Fruit fly (Drosophila melanogaster) whole organism, adult: ENCODE data around the gene comm2.

Source experiments
- CG14711 ChIP-seq: fragments of 200-800 bp; sonication (Bioruptor generic); optimal IDR thresholded peaks from 2 replicates; lab custom pipeline; 2018; ENCODE audit warnings: missing biosample characterization, mild to moderate bottlenecking, missing genetic modification characterization, moderate library complexity
- CG1620 ChIP-seq: fragments of 200-800 bp; sonication (Bioruptor generic); optimal IDR thresholded peaks from 2 replicates; lab custom pipeline; 2016; ENCODE audit warnings: missing biosample characterization, missing genetic modification characterization
- CG33017 ChIP-seq: fragments of 200-800 bp; sonication (Bioruptor generic); optimal IDR thresholded peaks from 2 replicates; lab custom pipeline; 2018; ENCODE audit warnings: missing biosample characterization, mild to moderate bottlenecking, missing genetic modification characterization, moderate library complexity
- CG7045 ChIP-seq: fragments of 200-800 bp; sonication (Bioruptor generic); optimal IDR thresholded peaks from 2 replicates; lab custom pipeline; 2017; ENCODE audit warnings: missing biosample characterization, mild to moderate bottlenecking, missing genetic modification characterization
- CG7101 ChIP-seq: fragments of 200-800 bp; sonication (Bioruptor generic); optimal IDR thresholded peaks from 2 replicates; lab custom pipeline; 2018; ENCODE audit warnings: missing biosample characterization, mild to moderate bottlenecking, missing genetic modification characterization, moderate library complexity
- Clk ChIP-seq: fragments of 200-800 bp; sonication (Bioruptor generic); optimal IDR thresholded peaks from 2 replicates; lab custom pipeline; 2017; ENCODE audit warnings: missing biosample characterization, missing genetic modification characterization
- Crg-1 ChIP-seq: fragments of 200-800 bp; sonication (Bioruptor generic); optimal IDR thresholded peaks from 2 replicates; lab custom pipeline; 2016; ENCODE audit warnings: missing biosample characterization, missing genetic modification characterization
- Hr96 ChIP-seq: fragments of 200-800 bp; sonication (Bioruptor generic); optimal IDR thresholded peaks from 2 replicates; lab custom pipeline; 2016; ENCODE audit warnings: missing biosample characterization, missing genetic modification characterization
- bab1 ChIP-seq: fragments of 200-800 bp; sonication (Bioruptor generic); optimal IDR thresholded peaks from 3 replicates; lab custom pipeline; 2019; ENCODE audit warnings: missing biosample characterization, mild to moderate bottlenecking, missing genetic modification characterization, moderate library complexity
- cic ChIP-seq: fragments of 200-800 bp; sonication (Bioruptor generic); optimal IDR thresholded peaks from 2 replicates; lab custom pipeline; 2017; ENCODE audit warnings: missing biosample characterization, mild to moderate bottlenecking, missing genetic modification characterization, moderate library complexity
- kay ChIP-seq: fragments of 200-800 bp; sonication (Bioruptor generic); peaks from one replicate; lab custom pipeline; 2016; ENCODE audit warnings: missing biosample characterization, missing genetic modification characterization, borderline replicate concordance
- ovo ChIP-seq: fragments of 200-800 bp; sonication (Bioruptor generic); optimal IDR thresholded peaks from 2 replicates; lab custom pipeline; 2016; ENCODE audit warnings: missing biosample characterization, missing genetic modification characterization
- pad ChIP-seq: fragments of 200-800 bp; sonication (Bioruptor generic); optimal IDR thresholded peaks from 3 replicates; lab custom pipeline; 2017; ENCODE audit warnings: missing biosample characterization, missing genetic modification characterization, mild to moderate bottlenecking, moderate library complexity, missing genetic modification reagents
- tj ChIP-seq: fragments of 200-800 bp; sonication (Bioruptor generic); optimal IDR thresholded peaks from 3 replicates; lab custom pipeline; 2017; ENCODE audit warnings: missing biosample characterization, mild to moderate bottlenecking, missing genetic modification characterization, moderate library complexity

DNA sequence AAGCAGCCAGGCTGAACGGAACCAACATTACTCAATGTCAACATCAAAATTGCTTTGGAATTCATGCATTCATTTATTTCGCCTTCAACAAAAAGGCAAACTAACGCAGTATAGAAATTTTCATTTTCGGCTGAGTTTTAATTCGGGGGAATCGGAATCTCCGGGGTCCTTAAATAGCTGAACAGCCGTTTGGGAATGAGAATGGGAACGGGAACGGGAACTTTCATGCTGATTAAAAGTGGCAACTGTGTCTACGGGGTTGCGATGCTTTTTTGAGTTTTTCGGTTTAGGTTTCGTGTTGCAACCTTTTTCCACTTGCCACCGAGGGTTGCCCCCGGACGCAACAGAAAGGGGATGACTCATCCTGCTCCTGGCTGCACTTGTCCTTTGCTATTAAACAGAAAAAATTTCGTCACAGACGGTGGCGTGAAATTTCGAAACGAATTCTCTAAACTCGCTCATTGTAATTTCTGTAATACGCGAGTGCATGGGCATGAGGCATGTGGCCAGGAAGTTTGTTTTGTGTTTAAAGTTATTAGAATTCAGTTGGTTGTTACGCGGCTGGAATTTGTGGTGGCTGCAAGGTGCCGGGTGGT is 35.4 kb downstream of the comm2 start:
- TF ChIP-seq CG1620 (GFP tag; lab: Kevin White, UChicago), result no peak
- no peak for TF ChIP-seq CG7101 (tag; lab: Kevin White, UChicago)
- TF ChIP-seq CG33017, result no peak
- TF ChIP-seq pad (GFP tag; lab: Kevin White, UChicago), result no peak
- no peak for TF ChIP-seq kay (GFP tag; lab: Kevin White, UChicago)
- no peak for TF ChIP-seq CG14711 (tag; lab: Kevin White, UChicago)
- no peak for TF ChIP-seq Hr96
- TF ChIP-seq Crg-1 (GFP tag; lab: Kevin White, UChicago), result no peak
- no peak for TF ChIP-seq bab1 (GFP tag; lab: Kevin White, UChicago)
- no peak for TF ChIP-seq tj (GFP tag; lab: Kevin White, UChicago)
- no peak for TF ChIP-seq Clk
- TF ChIP-seq ovo (GFP tag; lab: Kevin White, UChicago), result no peak
- TF ChIP-seq cic, result no peak
- no peak for TF ChIP-seq CG7045
